Fruit fly (Drosophila melanogaster) whole organism, wandering third instar larva: Measurements from ENCODE around the gene CG9628.

ENCODE experiments used
- Abd-B ChIP-seq: fragments of >200 bp; optimal IDR thresholded peaks from 2 replicates; lab custom pipeline; 2017; ENCODE audit warnings: missing biosample characterization, missing genetic modification characterization
- CG32264 ChIP-seq: fragments of 200-800 bp; sonication (Bioruptor generic); optimal IDR thresholded peaks from 2 replicates; lab custom pipeline; 2016; ENCODE audit warnings: missing biosample characterization, missing genetic modification characterization
- CG9705 ChIP-seq: fragments of 200-800 bp; sonication (Bioruptor generic); optimal IDR thresholded peaks from 2 replicates; lab custom pipeline; 2018; ENCODE audit warnings: missing biosample characterization, mild to moderate bottlenecking, missing genetic modification characterization
- CrebA ChIP-seq: fragments of 200-800 bp; sonication (Bioruptor generic); optimal IDR thresholded peaks from 2 replicates; lab custom pipeline; 2016; ENCODE audit warnings: missing biosample characterization, mild to moderate bottlenecking, missing genetic modification characterization, borderline replicate concordance
- Dif ChIP-seq: fragments of 200-275, 200-300 bp; sonication (Bioruptor generic); optimal IDR thresholded peaks from 2 replicates; lab custom pipeline; 2018; ENCODE audit warnings: missing biosample characterization, missing genetic modification characterization; ENCODE audit not compliant: partially characterized antibody
- GATAd ChIP-seq: sonication (Bioruptor generic); optimal IDR thresholded peaks from 2 replicates; lab custom pipeline; 2016; ENCODE audit warnings: missing biosample characterization, missing genetic modification characterization
- HLH106 ChIP-seq: fragments of 200-800 bp; optimal IDR thresholded peaks from 3 replicates; lab custom pipeline; 2019; ENCODE audit warnings: missing biosample characterization, mild to moderate bottlenecking, missing genetic modification characterization, moderate library complexity
- Hnf4 ChIP-seq: fragments of 200-800 bp; sonication (Bioruptor generic); optimal IDR thresholded peaks from 2 replicates; lab custom pipeline; 2016; ENCODE audit warnings: missing biosample characterization, mild to moderate bottlenecking, missing genetic modification characterization
- Hr83 ChIP-seq: fragments of 200-300 bp; sonication (Bioruptor generic); optimal IDR thresholded peaks from 2 replicates; lab custom pipeline; 2016; ENCODE audit warnings: missing biosample characterization, mild to moderate bottlenecking, missing genetic modification characterization, moderate library complexity; ENCODE audit not compliant: poor library complexity, severe bottlenecking
- Jra ChIP-seq: sonication (Bioruptor generic); optimal IDR thresholded peaks from 2 replicates; lab custom pipeline; 2016; ENCODE audit warnings: missing biosample characterization, missing genetic modification characterization
- Myc ChIP-seq: fragments of >200 bp; optimal IDR thresholded peaks from 2 replicates; lab custom pipeline; 2017
- N ChIP-seq: fragments of >200 bp; optimal IDR thresholded peaks from 2 replicates; lab custom pipeline; 2018; ENCODE audit warnings: missing biosample characterization, missing external identifiers, missing genetic modification characterization
- OdsH ChIP-seq: fragments of 200-800 bp; sonication (Bioruptor generic); optimal IDR thresholded peaks from 2 replicates; lab custom pipeline; 2016; ENCODE audit warnings: missing biosample characterization, mild to moderate bottlenecking, missing genetic modification characterization
- Rel ChIP-seq, 2 experiments: fragments of 200-800 bp; sonication (Bioruptor generic) in 1 of 2; optimal IDR thresholded peaks; 2 replicates in 1 of 2; 3 replicates in 1 of 2; lab custom pipeline; 2016 to 2019; ENCODE audit warnings: mild to moderate bottlenecking in 2 of 2, missing biosample characterization in 2 of 2, missing genetic modification characterization in 2 of 2, moderate library complexity in 1 of 2
- Sp1 ChIP-seq: fragments of 200-800 bp; sonication (Bioruptor generic); optimal IDR thresholded peaks from 3 replicates; lab custom pipeline; 2019; ENCODE audit warnings: missing biosample characterization, mild to moderate bottlenecking, missing genetic modification characterization, moderate library complexity
- br ChIP-seq: fragments of 200-800 bp; sonication (Bioruptor generic); optimal IDR thresholded peaks from 2 replicates; lab custom pipeline; 2016; ENCODE audit warnings: missing biosample characterization, missing genetic modification characterization
- dl ChIP-seq, 2 experiments: fragments of 175-275, 200-275 bp in 1 of 2; fragments of 200-275 bp in 1 of 2; sonication (Bioruptor generic); optimal IDR thresholded peaks; lab custom pipeline; 2018; ENCODE audit warnings: mild to moderate bottlenecking in 2 of 2, missing biosample characterization in 2 of 2, missing genetic modification characterization in 2 of 2, moderate library complexity in 2 of 2; ENCODE audit not compliant: partially characterized antibody in 2 of 2, insufficient read depth in 1 of 2
- dmrt93B ChIP-seq: fragments of 200-800 bp; sonication (Bioruptor generic); optimal IDR thresholded peaks from 2 replicates; lab custom pipeline; 2018; ENCODE audit warnings: missing biosample characterization, mild to moderate bottlenecking, missing genetic modification characterization
- dsf ChIP-seq: sonication (Bioruptor generic); optimal IDR thresholded peaks from 2 replicates; lab custom pipeline; 2016; ENCODE audit warnings: missing biosample characterization, missing genetic modification characterization, borderline replicate concordance
- ey ChIP-seq: fragments of 200-800 bp; sonication (Bioruptor generic); optimal IDR thresholded peaks from 2 replicates; lab custom pipeline; 2016; ENCODE audit warnings: missing biosample characterization, missing genetic modification characterization
- foxo ChIP-seq, 2 experiments: fragments of 200-800 bp; sonication (Bioruptor generic); optimal IDR thresholded peaks; 2 replicates in 1 of 2; 3 replicates in 1 of 2; lab custom pipeline; 2016 to 2017; ENCODE audit warnings: missing biosample characterization in 2 of 2, missing genetic modification characterization in 2 of 2
- fru ChIP-seq: fragments of 200-800 bp; sonication (Bioruptor generic); optimal IDR thresholded peaks from 3 replicates; lab custom pipeline; 2016; ENCODE audit warnings: missing biosample characterization, mild to moderate bottlenecking, missing genetic modification characterization
- h ChIP-seq: fragments of 200-800 bp; sonication (Bioruptor generic); optimal IDR thresholded peaks from 3 replicates; lab custom pipeline; 2016; ENCODE audit warnings: missing biosample characterization, mild to moderate bottlenecking, missing genetic modification characterization
- jim ChIP-seq: fragments of 175-275, 200-325 bp; sonication (Bioruptor generic); optimal IDR thresholded peaks from 2 replicates; lab custom pipeline; 2016; ENCODE audit warnings: missing biosample characterization, mild to moderate bottlenecking, missing genetic modification characterization
- pan ChIP-seq: fragments of >200 bp; optimal IDR thresholded peaks from 2 replicates; lab custom pipeline; 2017
- psq ChIP-seq: fragments of 200-800 bp; sonication (Bioruptor generic); optimal IDR thresholded peaks from 3 replicates; lab custom pipeline; 2017; ENCODE audit warnings: missing biosample characterization, mild to moderate bottlenecking, missing genetic modification characterization, moderate library complexity
- rgr ChIP-seq: fragments of 200-800 bp; sonication (Bioruptor generic); optimal IDR thresholded peaks from 3 replicates; lab custom pipeline; 2016; ENCODE audit warnings: missing biosample characterization, mild to moderate bottlenecking, missing genetic modification characterization
- sage ChIP-seq: fragments of 200-800 bp; sonication (Bioruptor generic); optimal IDR thresholded peaks from 2 replicates; lab custom pipeline; 2016; ENCODE audit warnings: missing biosample characterization, mild to moderate bottlenecking, missing genetic modification characterization
- sv ChIP-seq: fragments of 200-800 bp; sonication (Bioruptor generic); optimal IDR thresholded peaks from 3 replicates; lab custom pipeline; 2016; ENCODE audit warnings: missing biosample characterization, missing genetic modification characterization
- tai ChIP-seq: sonication (Bioruptor generic); optimal IDR thresholded peaks from 2 replicates; lab custom pipeline; 2016; ENCODE audit warnings: missing biosample characterization, missing genetic modification characterization
- usp ChIP-seq: fragments of >200 bp; optimal IDR thresholded peaks from 2 replicates; lab custom pipeline; 2017; ENCODE audit warnings: missing biosample characterization, missing genetic modification characterization

Gene CG9628

DNA sequence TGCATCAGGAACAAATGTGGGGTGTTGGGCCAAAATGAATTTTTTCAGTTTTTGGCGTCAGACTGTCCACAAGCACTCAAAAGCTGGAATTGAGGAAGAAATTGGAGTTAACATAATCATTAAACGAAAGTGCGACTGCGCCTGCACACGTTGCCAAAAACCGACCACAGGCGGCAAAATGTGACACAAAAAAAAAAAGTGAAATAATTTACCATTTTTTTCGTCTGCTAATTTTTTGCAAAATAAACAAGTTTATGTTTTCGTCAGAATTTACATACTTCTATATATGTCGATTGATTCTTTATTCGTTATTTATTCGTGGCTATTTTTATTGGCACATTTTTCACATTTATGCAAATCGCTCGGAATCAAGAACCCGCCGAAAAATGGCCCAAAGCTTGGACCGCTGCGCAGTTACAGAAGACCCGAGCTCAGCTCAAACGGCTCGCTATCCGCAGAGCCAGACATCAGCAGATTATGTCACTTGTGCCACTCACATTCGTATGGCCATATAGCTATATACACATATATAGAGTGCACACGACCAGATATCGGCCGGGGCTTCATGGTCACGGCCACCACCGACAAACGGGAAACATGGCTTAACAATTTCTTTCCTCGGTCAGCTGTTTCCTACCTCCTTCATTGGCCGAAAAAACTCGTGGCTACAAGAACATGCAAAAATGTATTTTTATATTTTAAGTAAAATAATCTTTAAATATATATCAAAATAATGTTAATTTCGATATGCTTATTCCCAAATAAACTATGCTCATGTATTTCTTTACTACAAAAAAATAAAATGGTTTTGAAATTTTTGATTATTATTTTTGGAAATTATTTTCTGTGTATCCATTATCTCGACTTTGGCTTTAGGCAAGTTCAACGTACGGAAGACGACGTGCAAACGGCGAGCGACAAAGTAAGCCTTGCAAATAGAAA is 6.2 kb upstream of the CG9628 start:
- TF ChIP-seq Jra (GFP tag; lab: Kevin White, UChicago) (no peak), rgr (GFP tag; lab: Kevin White, UChicago) (peak; percentile 4), psq (GFP tag; lab: Kevin White, UChicago) (peak; percentile 12), HLH106 (tag; lab: Kevin White, UChicago) (peak; percentile 11), br (no peak), Hnf4 (GFP tag; lab: Kevin White, UChicago) (no peak)

DNA sequence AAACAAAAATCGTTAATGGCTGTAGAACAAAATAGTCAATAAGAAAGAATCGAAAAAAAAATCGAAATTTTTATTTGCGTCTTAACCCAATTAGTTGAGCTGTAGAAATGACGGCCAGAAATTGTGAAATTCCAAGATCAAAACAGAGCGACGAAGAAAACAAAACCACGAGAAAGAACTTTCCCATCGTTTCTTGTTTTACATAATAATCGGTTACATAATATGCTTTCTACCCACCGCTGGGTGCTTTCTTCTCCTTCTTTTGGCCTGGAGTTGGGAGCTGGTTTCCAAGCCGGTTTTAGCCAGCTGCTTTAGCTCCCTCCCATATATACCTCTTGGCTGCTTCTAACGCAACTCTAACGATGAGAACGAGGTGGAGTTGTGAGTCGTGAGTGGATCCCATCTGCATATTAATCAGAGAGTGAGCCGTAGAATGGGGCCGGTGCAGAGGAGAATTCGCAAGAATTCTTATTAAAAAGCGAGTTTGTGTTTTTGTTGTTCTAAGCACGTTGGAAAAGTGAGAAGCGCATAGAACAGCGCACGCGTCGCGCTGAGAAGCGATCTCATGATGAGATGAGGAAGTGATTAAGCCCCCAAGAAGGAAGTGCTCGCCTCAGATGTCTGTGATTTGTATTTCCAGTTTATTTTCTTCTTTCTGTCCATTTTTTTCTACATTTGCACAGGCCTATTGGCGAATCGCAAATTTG is 4.9 kb upstream of the CG9628 start:
- TF ChIP-seq pan (no peak), foxo (GFP tag; optimal IDR thresholded peaks at IDR 0.05; lab: Kevin White, UChicago) (no peak), HLH106 (tag; lab: Kevin White, UChicago) (no peak), CG32264 (GFP tag; lab: Kevin White, UChicago) (no peak), usp (GFP tag; lab: Kevin White, UChicago) (no peak), sage (GFP tag; lab: Kevin White, UChicago) (no peak), Sp1 (GFP tag; lab: Kevin White, UChicago) (no peak), Abd-B (no peak), h (no peak), Hnf4 (GFP tag; lab: Kevin White, UChicago) (no peak), Dif (GFP tag; lab: Kevin White, UChicago) (no peak), Hr83 (GFP tag; lab: Kevin White, UChicago) (no peak), OdsH (no peak), N (GFP tag; lab: Kevin White, UChicago) (no peak), rgr (GFP tag; lab: Kevin White, UChicago) (no peak), dmrt93B (GFP tag; lab: Kevin White, UChicago) (no peak)
- TF ChIP-seq, all 38 proteins: peak for 0

DNA sequence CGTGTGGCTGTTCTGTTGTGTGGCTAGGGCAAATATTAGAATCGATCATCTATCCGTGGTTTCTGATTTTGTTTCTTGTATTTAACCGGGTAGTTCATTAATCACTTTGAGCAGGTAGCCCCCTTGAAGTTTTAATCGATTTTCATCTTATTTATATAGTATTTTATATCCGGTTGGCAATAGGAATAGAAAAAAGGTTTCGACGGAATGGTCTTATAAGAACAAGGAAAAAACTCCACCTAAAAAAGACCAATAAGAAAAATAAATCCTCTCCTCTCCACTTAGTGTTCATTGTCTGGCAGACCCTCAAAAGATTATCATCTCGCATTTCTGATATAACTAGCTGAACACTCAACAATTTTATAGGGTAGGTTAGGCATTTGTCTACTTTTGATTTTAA is 4.2 kb upstream of the CG9628 start:
- no peak for TF ChIP-seq br
- no peak for TF ChIP-seq jim
- TF ChIP-seq foxo (GFP tag; optimal IDR thresholded peaks at IDR 0.05; lab: Kevin White, UChicago) = no peak
- TF ChIP-seq rgr (GFP tag; lab: Kevin White, UChicago) = no peak
- no peak for TF ChIP-seq Hr83 (GFP tag; lab: Kevin White, UChicago)
- TF ChIP-seq sage (GFP tag; lab: Kevin White, UChicago) = no peak
- TF ChIP-seq sv = no peak
- TF ChIP-seq Dif (GFP tag; lab: Kevin White, UChicago) = no peak
- no peak for TF ChIP-seq GATAd (GFP tag; lab: Kevin White, UChicago)
- no peak for TF ChIP-seq CG32264 (GFP tag; lab: Kevin White, UChicago)
- TF ChIP-seq CrebA (GFP tag; lab: Kevin White, UChicago) = no peak
- TF ChIP-seq fru (GFP tag; lab: Kevin White, UChicago) = no peak
- TF ChIP-seq Myc (lab: Kevin White, UChicago) = no peak
- no peak for TF ChIP-seq tai (GFP tag; lab: Kevin White, UChicago)
- no peak for TF ChIP-seq CG9705
- TF ChIP-seq ey (GFP tag; lab: Kevin White, UChicago) = no peak
- no peak for TF ChIP-seq dsf (GFP tag; lab: Kevin White, UChicago)
- TF ChIP-seq dl (GFP tag; optimal IDR thresholded peaks at IDR 0.05; lab: Kevin White, UChicago; ENCODE audit: insufficient read depth in 1 of 2, partially characterized antibody in 2 of 2) = no peak
- TF ChIP-seq, all 38 proteins: peak for 0

DNA sequence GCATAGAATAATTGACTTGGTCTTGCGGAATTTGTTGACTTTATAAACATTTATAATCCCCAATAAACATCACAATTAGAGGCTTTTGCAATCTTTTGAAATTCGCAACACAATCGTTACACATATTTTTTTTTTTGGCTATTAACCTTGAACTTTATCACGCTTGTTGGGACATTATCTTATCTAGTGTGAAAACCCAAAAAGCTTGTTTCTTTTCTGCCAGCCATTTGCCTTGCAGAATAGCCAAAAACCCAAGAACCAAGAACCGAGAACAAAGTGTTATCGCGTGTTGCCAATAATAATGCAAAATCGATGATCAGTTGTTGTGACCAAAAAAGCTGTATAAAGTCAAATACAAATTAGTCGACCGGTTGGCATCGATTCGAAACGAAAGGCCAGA is 3.7 kb upstream of the CG9628 start:
- TF ChIP-seq sv (no peak), dmrt93B (GFP tag; lab: Kevin White, UChicago) (no peak), Myc (lab: Kevin White, UChicago) (no peak), Jra (GFP tag; lab: Kevin White, UChicago) (no peak), N (GFP tag; lab: Kevin White, UChicago) (no peak), pan (no peak), CrebA (GFP tag; lab: Kevin White, UChicago) (peak; percentile 80), HLH106 (tag; lab: Kevin White, UChicago) (no peak), Hnf4 (GFP tag; lab: Kevin White, UChicago) (no peak), Abd-B (no peak), GATAd (GFP tag; lab: Kevin White, UChicago) (no peak), h (peak; percentile 6), dl (GFP tag; optimal IDR thresholded peaks at IDR 0.05; lab: Kevin White, UChicago; ENCODE audit: insufficient read depth in 1 of 2, partially characterized antibody in 2 of 2) (peak; percentile 54 to 77), OdsH (no peak), Sp1 (GFP tag; lab: Kevin White, UChicago) (peak; percentile 3), Rel (GFP tag; optimal IDR thresholded peaks at IDR 0.05; lab: Kevin White, UChicago) (peak; percentile 26), Rel (tag; optimal IDR thresholded peaks at IDR 0.05; lab: Kevin White, UChicago) (peak; percentile 93)
- TF ChIP-seq, all 38 proteins: peak for 5
